Worm (Caenorhabditis elegans) whole organism, dauer: ENCODE data around the gene sre-14.

ENCODE experiments used
- unc-62 ChIP-seq: sonication (generic microtip); optimal IDR thresholded peaks from 2 replicates; lab custom pipeline; 2017; ENCODE audit warnings: missing biosample characterization, missing genetic modification reagents, missing genetic modification characterization

The sre-14 gene

DNA sequence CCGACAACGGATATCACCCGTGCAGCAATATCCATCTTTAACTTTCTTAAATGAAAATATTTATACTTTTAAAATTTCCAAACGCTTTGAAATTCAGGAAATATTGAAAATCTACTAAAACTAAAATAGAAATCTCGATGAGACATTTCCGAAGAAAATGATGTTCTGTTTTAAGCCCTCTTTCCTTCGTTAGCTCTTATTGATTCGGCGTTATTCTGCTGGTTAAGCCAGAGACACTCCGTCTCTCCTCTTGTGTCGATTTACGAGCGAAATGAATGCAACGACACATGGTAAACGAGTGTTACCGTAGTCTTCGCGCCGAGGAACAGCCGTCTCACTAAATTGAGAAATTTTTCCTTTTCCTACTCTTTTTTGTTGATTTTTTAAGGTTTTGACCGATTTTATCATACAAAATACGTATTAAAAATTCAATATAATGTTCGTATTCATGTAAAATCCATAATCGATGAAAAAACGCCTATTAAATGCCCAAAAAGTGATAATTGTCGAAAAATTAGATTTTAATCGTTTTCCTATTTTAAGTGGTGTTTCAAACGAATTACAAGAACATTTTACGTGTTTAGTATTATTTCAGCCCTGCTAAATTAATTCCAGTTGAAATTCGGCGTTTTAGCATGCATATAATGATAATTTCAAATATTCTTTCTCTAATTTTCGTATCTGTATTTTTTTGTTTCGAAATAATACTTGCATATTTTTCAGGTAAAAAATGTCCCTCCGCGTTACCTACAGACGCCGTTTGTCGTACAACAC lies 7.2 kb upstream of the sre-14 start, which contains the start of the genes ppm-1.H and rpl-34:
ppm-1.H (minus strand) TSS at position 51 of the 774 bp plus-strand sequence.
rpl-34 (plus strand) TSS at position 724 of the 774 bp plus-strand sequence.
- no peak for TF ChIP-seq unc-62 (GFP tag; lab: Kevin White, UChicago)

DNA sequence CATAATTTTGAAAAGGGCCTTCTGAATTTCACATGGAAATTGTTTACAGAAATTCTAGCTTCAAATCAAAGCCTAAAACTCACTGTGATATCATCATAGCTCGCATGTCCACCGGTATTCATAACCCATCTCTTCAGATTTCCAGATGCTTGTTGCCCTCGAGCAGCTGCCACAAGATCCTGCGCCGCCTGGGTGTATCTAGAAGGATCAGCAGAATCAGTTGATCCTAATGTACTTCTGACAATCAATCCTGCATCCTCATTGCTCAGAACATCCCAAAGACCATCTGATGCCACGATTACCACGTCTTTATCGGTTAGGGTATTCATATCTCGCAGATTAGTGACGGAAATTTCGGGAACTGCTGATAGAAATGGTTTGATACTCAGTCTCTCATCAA lies 4.6 kb upstream of the sre-14 start:
- no peak for TF ChIP-seq unc-62 (GFP tag; lab: Kevin White, UChicago)

DNA sequence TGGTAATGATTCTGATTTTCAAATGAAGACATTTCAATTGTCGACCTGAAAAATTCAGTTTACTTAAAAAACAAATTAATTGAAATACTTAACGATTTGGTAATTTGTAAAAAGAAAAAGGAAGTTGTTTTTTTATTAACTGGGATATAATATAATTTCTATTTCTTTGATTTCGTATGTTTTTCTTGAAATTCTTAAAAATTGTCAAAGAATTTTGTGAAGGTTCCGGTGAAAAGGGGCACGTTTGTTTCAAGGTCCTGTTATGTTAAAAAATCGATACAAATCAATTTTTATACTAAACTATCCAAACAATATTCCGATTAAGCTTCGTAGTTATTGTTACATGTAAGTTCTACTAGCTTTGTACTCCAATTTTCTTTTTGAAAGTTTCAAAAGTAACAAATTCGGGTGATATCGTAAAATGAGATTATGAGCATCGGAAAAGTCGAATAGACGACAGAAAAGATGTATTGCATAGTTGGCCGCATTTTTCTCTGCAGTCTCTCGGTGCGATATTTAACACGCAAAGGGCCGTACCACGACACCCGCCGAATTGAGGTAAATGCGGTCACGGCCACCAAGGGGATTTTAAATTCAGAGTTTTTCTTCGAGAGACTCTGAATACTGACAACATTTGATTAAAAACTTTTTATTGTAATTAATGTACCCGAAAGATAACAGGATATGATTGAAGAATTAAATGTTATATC lies 1.9 kb downstream of the sre-14 start, which contains the start of gene Y39C12A.9:
Y39C12A.9 (minus strand) TSS at position 51 of the 710 bp plus-strand sequence.
- TF ChIP-seq unc-62 (GFP tag; lab: Kevin White, UChicago), result no peak

DNA sequence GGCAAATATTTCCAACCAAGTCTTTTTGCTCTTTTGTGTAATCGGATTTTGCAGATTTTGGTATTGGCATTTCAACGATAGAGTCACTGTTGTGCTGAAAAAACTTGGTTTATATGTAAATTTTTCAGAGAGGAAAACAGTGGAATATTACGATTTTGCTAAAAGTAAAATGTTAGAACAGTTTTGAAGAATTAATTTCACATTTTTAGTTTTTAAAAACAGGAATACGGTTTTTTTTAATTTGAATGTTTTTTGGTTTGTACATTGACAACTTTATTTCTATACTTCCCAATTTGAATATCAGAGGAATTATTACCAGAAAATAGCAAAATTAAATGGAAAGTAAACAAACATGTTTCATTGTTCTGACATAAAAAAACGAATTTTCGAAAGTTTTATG lies 8.7 kb downstream of the sre-14 start, which contains the start of gene dnj-26:
dnj-26 (minus strand) TSS at position 101 of the 400 bp plus-strand sequence.
- no peak for TF ChIP-seq unc-62 (GFP tag; lab: Kevin White, UChicago)

DNA sequence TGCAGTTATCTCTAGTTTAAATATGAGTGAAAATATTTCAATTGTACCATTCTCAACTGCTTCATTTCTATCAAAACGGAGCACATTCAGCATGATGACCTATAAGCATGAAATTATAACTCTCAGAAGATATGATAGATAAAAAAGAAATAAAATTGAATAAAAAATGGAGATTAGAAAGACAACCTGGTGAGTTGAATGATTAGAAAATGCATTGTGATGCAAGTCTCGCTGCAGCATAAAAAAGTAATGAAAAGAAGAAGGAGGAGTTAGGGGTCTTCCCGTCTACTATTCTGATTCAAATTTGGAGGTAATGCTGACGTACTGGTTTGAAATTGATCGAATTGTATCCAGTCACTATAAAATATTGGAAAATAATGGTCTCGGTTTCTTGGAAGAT lies 16.5 kb downstream of the sre-14 start, which contains the start of gene sre-15:
sre-15 (minus strand) TSS at position 101 of the 400 bp plus-strand sequence.
- no peak for TF ChIP-seq unc-62 (GFP tag; lab: Kevin White, UChicago)

DNA sequence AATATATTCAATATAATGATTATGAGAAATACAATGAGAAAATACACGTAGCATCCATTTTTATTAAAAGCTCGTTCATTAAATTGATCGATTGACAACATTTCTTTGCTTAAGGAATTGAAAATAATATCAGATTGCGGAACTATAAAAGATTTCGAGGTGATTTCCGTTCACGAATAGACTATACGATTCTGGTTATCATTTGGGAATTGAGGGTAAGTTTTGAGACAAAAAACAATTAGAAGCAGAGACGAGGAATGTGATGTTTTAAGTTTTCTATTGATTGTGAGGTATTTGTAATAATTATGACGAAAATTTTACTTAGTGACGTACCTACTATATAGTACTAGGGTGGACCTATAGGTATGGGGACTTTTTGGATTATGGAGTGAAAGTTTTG lies 22.4 kb downstream of the sre-14 start, which contains the start of gene sre-19:
sre-19 (minus strand) TSS at position 101 of the 400 bp plus-strand sequence.
- TF ChIP-seq unc-62 (GFP tag; lab: Kevin White, UChicago), result no peak

DNA sequence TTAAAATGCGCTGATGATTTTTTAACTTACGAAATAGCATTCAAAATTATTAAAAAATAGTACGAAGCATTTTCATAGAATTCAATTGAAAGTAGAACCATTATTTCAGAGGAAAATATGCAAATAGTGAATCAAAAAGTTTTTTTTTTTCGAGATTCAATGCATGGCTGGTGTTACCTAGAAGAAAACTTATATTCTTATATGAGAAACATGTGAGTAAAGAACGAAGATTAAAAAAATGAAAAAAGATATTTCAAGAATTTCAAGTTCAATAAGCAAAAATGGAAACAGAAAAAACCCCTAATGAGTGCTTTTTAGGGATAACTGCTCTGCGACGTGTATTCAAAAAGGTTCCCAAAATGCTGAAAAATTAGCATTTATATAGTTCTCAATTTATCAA lies 25.2 kb downstream of the sre-14 start, which contains the start of gene sre-16:
sre-16 (minus strand) TSS at position 101 of the 400 bp plus-strand sequence.
- TF ChIP-seq unc-62 (GFP tag; lab: Kevin White, UChicago), result no peak

DNA sequence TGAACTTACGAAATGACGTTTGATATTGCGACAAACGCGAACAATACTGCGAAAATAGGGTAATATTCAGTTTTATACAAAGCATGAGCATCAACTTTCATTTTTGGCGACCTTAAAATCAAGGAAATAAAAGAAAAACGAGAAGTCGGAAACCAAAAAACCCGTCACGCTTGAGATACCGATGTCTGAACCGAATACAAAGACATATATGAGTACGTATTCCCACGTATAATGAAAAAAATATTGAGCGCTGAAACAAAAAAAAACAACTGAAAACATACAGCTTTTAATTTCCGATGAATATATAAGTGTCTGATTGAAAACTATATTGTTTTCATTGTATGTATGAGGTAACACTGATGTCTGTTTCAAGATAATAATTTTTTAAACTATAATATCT lies 31.6 kb downstream of the sre-14 start, which contains the start of gene sre-18:
sre-18 (minus strand) TSS at position 101 of the 400 bp plus-strand sequence.
- no peak for TF ChIP-seq unc-62 (GFP tag; lab: Kevin White, UChicago)

DNA sequence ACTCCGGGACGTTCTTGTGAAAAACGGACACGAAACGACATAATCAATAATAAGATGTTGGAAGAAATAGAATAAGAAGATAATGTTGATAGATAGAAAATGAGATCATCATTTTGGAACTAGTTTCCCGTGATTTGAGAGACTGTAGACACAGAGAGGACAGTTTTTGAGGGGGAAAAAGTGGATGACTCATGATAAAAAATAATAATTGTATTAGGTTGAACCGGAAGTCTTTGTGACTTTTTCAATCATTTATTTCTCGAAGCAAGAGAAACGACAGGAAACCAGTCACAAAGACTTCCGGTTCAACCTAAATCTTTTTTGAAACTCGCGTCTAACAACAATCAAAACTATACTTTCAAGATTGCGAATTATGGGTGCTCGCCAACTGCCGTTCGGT lies 34.2 kb downstream of the sre-14 start, which contains the start of gene mlt-3:
mlt-3 (minus strand) TSS at position 101 of the 400 bp plus-strand sequence.
- TF ChIP-seq unc-62 (GFP tag; lab: Kevin White, UChicago), result no peak

DNA sequence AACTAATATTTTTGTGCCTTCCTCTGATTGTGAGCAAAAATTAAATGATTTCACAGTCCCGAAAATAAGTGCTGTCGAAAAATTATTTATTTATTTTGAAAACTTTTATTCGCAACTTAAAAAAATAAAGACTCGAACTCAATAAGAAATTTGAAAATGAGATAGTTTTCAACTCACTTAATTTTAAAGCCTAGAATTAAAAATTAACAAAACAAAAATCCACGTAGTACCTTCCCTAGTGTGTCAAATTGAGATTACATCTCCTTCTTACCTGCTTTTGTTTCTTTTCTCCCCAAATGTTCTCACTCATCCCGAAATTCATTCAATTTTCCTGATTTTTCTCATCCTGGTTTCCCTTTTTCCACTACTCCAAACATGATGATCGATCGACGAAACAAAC lies 41.9 kb downstream of the sre-14 start, which contains the start of gene F35G2.5:
F35G2.5 (plus strand) TSS at position 301 of the 400 bp plus-strand sequence.
- TF ChIP-seq unc-62 (GFP tag; lab: Kevin White, UChicago), result no peak

DNA sequence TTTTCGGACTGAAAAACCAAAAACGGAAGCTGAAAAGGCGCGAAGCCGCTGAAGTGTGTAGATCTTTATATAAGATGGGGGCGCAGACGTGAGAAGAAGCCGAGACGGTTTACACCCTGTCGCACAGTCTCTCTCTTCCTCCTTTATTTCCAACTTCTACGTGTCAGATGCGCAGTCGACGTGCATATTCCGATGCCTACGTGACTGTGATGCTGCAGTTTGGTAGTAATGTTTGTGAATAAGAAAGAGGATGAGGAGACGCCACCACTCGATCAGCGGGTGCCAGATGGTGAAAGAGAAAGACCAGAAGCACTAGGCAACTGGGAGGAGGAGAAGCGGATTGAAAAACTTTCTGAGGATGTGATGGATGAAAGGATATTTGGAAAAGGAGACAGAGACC lies 43.0 kb downstream of the sre-14 start:
- TF ChIP-seq unc-62 (GFP tag; lab: Kevin White, UChicago), result no peak

DNA sequence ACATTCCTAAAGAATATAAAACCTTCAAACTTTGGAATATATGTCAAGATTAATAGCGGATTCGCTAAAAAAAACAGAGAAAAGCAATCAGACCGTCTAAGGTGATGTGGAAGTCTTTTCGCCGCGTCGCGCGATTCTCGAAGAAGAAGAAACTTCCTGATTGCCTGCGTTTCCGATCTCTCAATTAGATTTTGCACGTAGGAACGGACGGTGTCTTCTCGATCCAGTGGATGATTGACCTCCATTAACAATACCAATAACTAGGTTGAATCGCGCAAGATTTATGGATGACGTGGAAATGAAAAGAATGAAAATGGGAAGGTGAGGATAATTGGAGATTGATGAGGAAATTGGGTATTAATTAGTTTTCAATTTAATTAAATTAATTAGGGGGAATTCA lies 44.1 kb downstream of the sre-14 start:
- no peak for TF ChIP-seq unc-62 (GFP tag; lab: Kevin White, UChicago)

DNA sequence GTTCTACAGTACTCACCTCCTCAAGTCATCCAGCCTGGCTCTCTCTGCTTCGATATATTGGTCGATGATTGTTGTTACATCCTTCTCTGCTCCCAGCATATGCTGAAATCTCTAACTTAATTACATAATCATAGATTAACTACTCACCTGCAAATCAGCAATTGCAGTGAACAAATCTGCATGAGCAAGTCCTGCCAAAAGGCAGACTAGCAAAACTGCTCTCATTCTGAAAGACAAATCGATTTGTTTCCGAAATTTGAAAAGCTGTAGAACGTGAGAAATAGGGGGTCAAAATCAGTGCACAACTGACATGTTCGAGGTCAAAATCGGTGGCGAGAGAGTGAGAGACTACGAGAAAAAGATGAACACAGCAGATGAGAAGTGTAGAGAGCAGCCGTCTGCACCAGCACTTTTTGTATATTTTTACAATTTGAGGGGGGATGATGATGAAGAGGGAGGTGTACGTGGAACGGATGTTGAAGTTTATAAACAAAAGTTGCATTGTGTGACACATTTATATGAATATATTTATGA lies 45.4 kb downstream of the sre-14 start, which contains the start of gene phy-2:
phy-2 (minus strand) TSS at position 226 of the 534 bp plus-strand sequence.
- no peak for TF ChIP-seq unc-62 (GFP tag; lab: Kevin White, UChicago)

DNA sequence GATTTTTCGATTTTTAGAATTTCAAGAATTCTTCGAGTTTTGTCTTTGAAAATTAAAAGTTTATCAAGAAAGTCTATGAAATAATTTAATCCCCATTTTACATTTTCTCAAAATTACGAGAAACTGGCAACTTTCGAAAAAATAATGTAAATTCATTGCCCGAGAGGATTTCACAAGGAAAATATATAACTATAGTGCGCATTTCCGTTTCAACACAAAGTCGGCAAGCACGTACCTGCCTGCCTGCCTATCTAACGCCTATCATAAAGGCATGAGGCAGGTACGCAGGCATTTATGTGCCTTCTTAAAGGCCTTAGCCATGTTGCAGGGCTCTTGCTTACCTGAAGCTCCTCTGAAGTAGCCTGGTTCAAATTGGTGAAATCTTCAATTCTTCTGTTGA lies 48.4 kb downstream of the sre-14 start:
- no peak for TF ChIP-seq unc-62 (GFP tag; lab: Kevin White, UChicago)

DNA sequence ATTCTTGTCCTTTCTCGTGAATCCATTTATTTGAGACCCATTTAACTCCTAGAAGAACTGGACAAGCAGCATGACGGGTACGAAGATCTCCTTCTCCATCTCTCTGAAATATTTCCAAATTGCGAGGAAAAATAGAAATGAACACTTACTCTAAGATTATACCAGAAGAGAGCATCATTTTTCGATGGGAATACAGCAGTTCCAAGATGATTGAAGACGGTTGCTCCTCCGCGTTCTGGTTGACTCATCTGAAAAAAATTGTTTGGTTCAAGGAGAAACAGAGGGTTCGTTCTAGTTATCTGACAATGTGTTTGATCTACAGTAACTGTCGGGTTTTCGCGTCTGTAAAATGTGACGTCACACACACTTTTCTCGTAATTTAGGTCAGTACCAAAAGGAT lies 50.0 kb downstream of the sre-14 start:
- no peak for TF ChIP-seq unc-62 (GFP tag; lab: Kevin White, UChicago)
